Worm (Caenorhabditis elegans): ENCODE measurements around the gene ldp-1.

ldp-1 gene

DNA sequence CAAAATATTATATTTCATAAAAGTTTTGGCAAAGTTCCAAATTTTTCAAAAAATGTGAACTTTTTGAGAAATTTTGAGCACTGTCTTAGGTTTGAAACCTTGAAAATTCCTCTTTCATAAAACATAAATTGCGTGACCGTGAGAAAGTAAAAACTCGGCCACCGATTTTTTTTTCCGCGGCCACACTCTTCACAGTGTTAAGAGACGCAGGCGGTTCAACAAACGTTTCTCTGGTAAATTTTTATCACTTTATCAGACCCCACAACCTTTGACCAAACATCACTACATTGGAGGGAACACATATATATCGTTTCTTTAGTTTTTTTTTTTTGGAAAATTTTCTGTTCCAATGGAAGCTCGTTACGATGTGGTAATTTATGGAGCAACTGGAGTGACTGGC, 4.8 kb upstream of the ldp-1 start, which contains the start of gene F22F7.2:
F22F7.2 (plus strand) TSS at position 266 of the 400 bp plus-strand sequence.
- TF ChIP-seq lin-35 (GFP tag; optimal IDR thresholded peaks at IDR 0.05) (no peak), attf-5 (GFP tag; optimal IDR thresholded peaks at IDR 0.05) (peak; percentile 3), nhr-80 (tag; optimal IDR thresholded peaks at IDR 0.05) (peak; percentile 2), hmg-1.2 (GFP tag; IDR thresholded peaks at IDR 0.05) (peak; percentile 23; the same call in 1 of the 2 replicates), ceh-27 (GFP tag; optimal IDR thresholded peaks at IDR 0.05) (no peak), ekl-4 (GFP tag; IDR thresholded peaks at IDR 0.05) (no peak), nhr-90 (tag; optimal IDR thresholded peaks at IDR 0.05) (no peak), attf-6 (GFP tag; IDR thresholded peaks at IDR 0.05) (no peak)

DNA sequence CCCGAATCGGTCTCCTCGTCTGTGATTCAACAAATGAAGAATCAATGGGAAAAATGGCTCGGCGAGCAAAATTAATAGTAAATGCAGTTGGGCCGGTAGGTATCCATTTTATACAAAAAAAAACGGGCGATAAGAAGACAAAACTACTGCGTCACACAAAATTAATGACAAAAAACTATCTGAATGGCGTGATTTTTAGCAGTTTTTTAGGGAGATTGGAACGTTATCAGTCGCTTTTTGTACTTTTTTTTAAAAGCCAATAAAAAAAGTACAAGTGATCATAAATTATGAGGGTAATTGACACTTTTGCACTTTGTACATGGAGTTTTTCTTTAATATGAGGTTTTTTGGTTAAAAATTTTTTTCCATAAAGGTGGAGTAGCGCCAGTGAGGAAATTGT, 4.2 kb upstream of the ldp-1 start:
- TF ChIP-seq sptf-2 (GFP tag; optimal IDR thresholded peaks at IDR 0.05) (no peak), nhr-80 (tag; optimal IDR thresholded peaks at IDR 0.05) (peak; percentile 62), tbp1 (GFP tag; optimal IDR thresholded peaks at IDR 0.05) (no peak)

DNA sequence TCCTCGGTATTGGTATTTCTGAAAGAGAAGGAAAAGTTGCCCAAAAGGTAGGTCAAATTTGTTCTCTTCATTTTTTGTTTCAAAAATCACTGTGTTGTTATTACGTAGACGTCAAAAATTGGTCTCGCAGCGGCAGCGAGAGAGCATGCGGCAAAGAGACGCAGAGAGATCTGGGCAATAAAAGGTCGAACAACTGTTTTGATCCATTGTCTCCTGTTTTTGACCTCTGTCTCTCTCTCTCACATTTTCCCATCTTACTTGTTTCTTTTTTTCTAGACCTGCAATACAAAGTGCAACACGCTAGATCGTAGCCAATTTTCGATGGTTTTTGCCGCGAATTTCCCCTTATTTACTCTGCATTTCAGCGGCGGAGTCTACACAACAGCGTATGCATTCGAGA, 781 bp upstream of the ldp-1 start:
- TF ChIP-seq hmg-20 (GFP tag; IDR thresholded peaks at IDR 0.05) (no peak), efl-1 (GFP tag; optimal IDR thresholded peaks at IDR 0.05) (peak; percentile 25), ekl-4 (GFP tag; IDR thresholded peaks at IDR 0.05) (no peak), K11D2.4 (GFP tag; IDR thresholded peaks at IDR 0.05) (no peak), madf-8 (GFP tag; conservative IDR thresholded peaks at IDR 0.05) (peak; percentile 34), C17E4.6 (GFP tag; IDR thresholded peaks at IDR 0.05) (no peak), dpl-1 (GFP tag; optimal IDR thresholded peaks at IDR 0.05) (no peak)

DNA sequence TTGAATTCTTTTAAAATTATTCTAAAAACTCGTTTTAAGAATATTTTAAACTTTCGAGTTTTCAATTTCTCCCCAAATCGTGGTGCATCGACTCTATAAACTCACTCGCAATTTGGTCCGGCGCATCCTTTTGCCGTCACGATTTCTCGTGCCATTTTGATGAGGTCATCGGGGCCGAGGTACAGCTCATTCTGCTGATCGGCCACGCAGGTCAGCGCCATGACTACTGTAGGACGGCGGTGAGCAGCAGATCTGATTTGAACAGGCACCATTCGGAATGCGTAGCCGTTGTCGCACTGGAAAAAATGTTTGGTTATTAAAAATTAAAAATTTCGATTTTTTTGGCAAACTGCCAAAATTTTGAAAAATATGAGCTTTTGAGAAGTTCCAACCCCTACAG, 5.3 kb downstream of the ldp-1 start:
- TF ChIP-seq F49E8.2 (tag; optimal IDR thresholded peaks at IDR 0.05; ENCODE audit: insufficient read depth) (no peak), zfh-2 (GFP tag; conservative IDR thresholded peaks at IDR 0.05) (peak; percentile 56; the same call in 1 of the 2 replicates), mel-28 (tag; optimal IDR thresholded peaks at IDR 0.05; ENCODE audit: borderline replicate concordance) (no peak), Y67H2A.10 (GFP tag; conservative IDR thresholded peaks at IDR 0.05) (no peak), lin-40 (tag; optimal IDR thresholded peaks at IDR 0.05) (no peak), B0336.3 (GFP tag; IDR thresholded peaks at IDR 0.05) (no peak), nfyb-1 (GFP tag; IDR thresholded peaks at IDR 0.05) (peak; percentile 19; the same call in 1 of the 2 replicates), sea-2 (GFP tag; IDR thresholded peaks at IDR 0.05) (0 out of 2 replicates have a peak, but pooled peaks have one; percentile 18)

DNA sequence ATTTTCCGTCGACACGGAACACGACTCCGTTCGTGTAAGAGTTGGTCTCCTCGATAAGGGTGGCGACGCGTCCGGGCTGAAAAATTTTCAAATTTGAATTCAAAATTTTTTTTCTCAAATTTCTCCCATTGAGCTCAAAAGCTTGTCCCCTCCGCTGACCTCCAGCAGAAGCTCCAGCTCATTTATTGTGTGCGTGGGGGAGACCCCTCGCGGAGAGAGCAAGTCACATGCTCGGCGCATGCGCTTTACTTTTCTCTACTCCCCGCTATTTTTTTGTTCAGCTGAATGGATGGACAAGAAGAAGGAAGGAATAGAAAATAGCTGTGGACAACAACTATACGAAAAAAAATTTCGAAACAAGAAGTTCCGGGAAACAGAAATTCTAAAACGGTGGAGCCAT, 6.2 kb downstream of the ldp-1 start:
- TF ChIP-seq K12H6.12 (tag; optimal IDR thresholded peaks at IDR 0.05) (peak; percentile 70), hmg-1.2 (GFP tag; IDR thresholded peaks at IDR 0.05) (peak; percentile 37; the same call in 1 of the 2 replicates), K11D2.4 (GFP tag; IDR thresholded peaks at IDR 0.05) (peak; percentile 57), zfh-2 (GFP tag; conservative IDR thresholded peaks at IDR 0.05) (peak; percentile 84), cebp-1 (GFP tag; IDR thresholded peaks at IDR 0.05) (no peak), cebp-1 (tag; optimal IDR thresholded peaks at IDR 0.05) (peak; percentile 74), lin-35 (GFP tag; optimal IDR thresholded peaks at IDR 0.05) (peak in 1 of 3 experiments; percentile 80), egrh-3 (GFP tag; IDR thresholded peaks at IDR 0.05) (peak; percentile 31; the same call in 1 of the 2 replicates), atf-7 (tag; optimal IDR thresholded peaks at IDR 0.05) (peak; percentile 45), pbrm-1 (GFP tag; IDR thresholded peaks at IDR 0.05) (no peak), chd-7 (tag; optimal IDR thresholded peaks at IDR 0.05) (peak; percentile 41), snpc-4 (GFP tag; optimal IDR thresholded peaks at IDR 0.05) (no peak), snpc-4 (tag; optimal IDR thresholded peaks at IDR 0.05) (peak in 1 of 4 experiments; percentile 13), nhr-80 (tag; optimal IDR thresholded peaks at IDR 0.05) (peak; percentile 7), rcor-1 (GFP tag; IDR thresholded peaks at IDR 0.05) (no peak), mcd-1 (GFP tag; IDR thresholded peaks at IDR 0.05) (0 out of 2 replicates have a peak, but pooled peaks have one; percentile 41), ceh-27 (GFP tag; optimal IDR thresholded peaks at IDR 0.05) (peak; percentile 43), zim-3 (tag; optimal IDR thresholded peaks at IDR 0.05) (no peak), lin-40 (tag; optimal IDR thresholded peaks at IDR 0.05) (peak; percentile 21), somi-1 (GFP tag; optimal IDR thresholded peaks at IDR 0.05) (no peak), dox-1 (GFP tag; IDR thresholded peaks at IDR 0.05) (peak; percentile 42; the same call in 1 of the 2 replicates)

All from whole organism, young adult.